Fruit fly (Drosophila melanogaster) whole organism, embryonic: Measurements from ENCODE around the gene kz.

Experiments used
- Asciz ChIP-seq: fragments of 200-800 bp; sonication (Bioruptor generic); optimal IDR thresholded peaks from 2 replicates; lab custom pipeline; 2017; ENCODE audit warnings: missing biosample characterization, mild to moderate bottlenecking, missing genetic modification characterization, missing genetic modification reagents
- Atf-2 ChIP-seq: fragments of 200-800 bp; sonication (Bioruptor generic); optimal IDR thresholded peaks from 2 replicates; lab custom pipeline; 2016; ENCODE audit warnings: missing biosample characterization, missing genetic modification characterization
- Atf6 ChIP-seq: fragments of 200-800 bp; sonication (Bioruptor generic); IDR thresholded peaks from 2 replicates; pipeline ENCODE4 v1.3.6; 2022; ENCODE audit warnings: missing biosample characterization, missing genetic modification characterization
- Bgb ChIP-seq: fragments of 200-800 bp; sonication (Bioruptor generic); IDR thresholded peaks from 2 replicates; pipeline ENCODE4 v1.3.6; 2022; ENCODE audit warnings: missing biosample characterization, missing genetic modification characterization; ENCODE audit not compliant: partially characterized antibody
- CG10543 ChIP-seq: fragments of 200-800 bp; sonication (Bioruptor generic); optimal IDR thresholded peaks from 3 replicates; lab custom pipeline; 2017; ENCODE audit warnings: missing biosample characterization, mild to moderate bottlenecking, missing genetic modification characterization, moderate library complexity
- CG12942 ChIP-seq: fragments of 200-800 bp; sonication (Bioruptor generic); optimal IDR thresholded peaks from 3 replicates; lab custom pipeline; 2016; ENCODE audit warnings: missing biosample characterization, missing genetic modification characterization
- CG14860 ChIP-seq: fragments of 200-800 bp; sonication (Bioruptor generic); IDR thresholded peaks from 3 replicates; pipeline ENCODE4 v1.3.6; 2022; ENCODE audit warnings: missing biosample characterization, missing genetic modification characterization; ENCODE audit not compliant: partially characterized antibody
- CG17186 ChIP-seq: fragments of 200-800 bp; sonication (Bioruptor generic); optimal IDR thresholded peaks from 3 replicates; lab custom pipeline; 2017; ENCODE audit warnings: missing biosample characterization, missing genetic modification reagents, missing genetic modification characterization
- CG18599 ChIP-seq: fragments of 200-800 bp; sonication (Bioruptor generic); optimal IDR thresholded peaks from 3 replicates; lab custom pipeline; 2017; ENCODE audit warnings: missing biosample characterization, missing genetic modification characterization, mild to moderate bottlenecking, moderate library complexity, missing genetic modification reagents
- CG18764 ChIP-seq: fragments of 200-800 bp; sonication (Bioruptor generic); optimal IDR thresholded peaks from 3 replicates; lab custom pipeline; 2016; ENCODE audit warnings: missing biosample characterization, missing genetic modification characterization
- CG2116 ChIP-seq: fragments of 200-800 bp; sonication (Bioruptor generic); optimal IDR thresholded peaks from 3 replicates; lab custom pipeline; 2018; ENCODE audit warnings: missing biosample characterization, mild to moderate bottlenecking, missing genetic modification characterization
- CG3407 ChIP-seq: fragments of 200-800 bp; sonication (Bioruptor generic); optimal IDR thresholded peaks from 2 replicates; lab custom pipeline; 2018; ENCODE audit warnings: missing biosample characterization, mild to moderate bottlenecking, missing genetic modification characterization
- CG34376 ChIP-seq: fragments of 200-800 bp; sonication (Bioruptor generic); optimal IDR thresholded peaks from 2 replicates; lab custom pipeline; 2018; ENCODE audit warnings: missing biosample characterization, mild to moderate bottlenecking, missing genetic modification characterization
- CG8290 ChIP-seq, 3 experiments: fragments of 200-800 bp; sonication (Bioruptor generic); optimal IDR thresholded peaks; 2 replicates each; lab custom pipeline; 2016 to 2019; ENCODE audit warnings: missing biosample characterization in 3 of 3, missing genetic modification characterization in 3 of 3, mild to moderate bottlenecking in 2 of 3, moderate library complexity in 1 of 3
- CG8924 ChIP-seq: fragments of 200-800 bp; optimal IDR thresholded peaks from 3 replicates; lab custom pipeline; 2019; ENCODE audit warnings: missing biosample characterization, mild to moderate bottlenecking, missing genetic modification characterization, moderate library complexity
- CG9932 ChIP-seq: fragments of 200-800 bp; sonication (Bioruptor generic); IDR thresholded peaks from 2 replicates; pipeline ENCODE4 v1.3.6; 2022; ENCODE audit warnings: missing biosample characterization, missing genetic modification characterization
- Drgx ChIP-seq: fragments of 200-800 bp; sonication (Bioruptor generic); IDR thresholded peaks from 2 replicates; pipeline ENCODE4 v1.3.6; 2022; ENCODE audit warnings: missing biosample characterization, missing genetic modification characterization
- Elba2 ChIP-seq: fragments of 200-800 bp; sonication (Bioruptor generic); optimal IDR thresholded peaks from 3 replicates; lab custom pipeline; 2016; ENCODE audit warnings: missing biosample characterization, missing genetic modification characterization
- HLH3B ChIP-seq: fragments of 200-800 bp; sonication (Bioruptor generic); IDR thresholded peaks from 2 replicates; pipeline ENCODE4 v1.3.6; 2022; ENCODE audit warnings: missing biosample characterization, missing genetic modification characterization
- HmgZ ChIP-seq: fragments of 200-800 bp; sonication (Bioruptor generic); optimal IDR thresholded peaks from 2 replicates; lab custom pipeline; 2018; ENCODE audit warnings: missing biosample characterization, mild to moderate bottlenecking, missing genetic modification characterization
- Med ChIP-seq: fragments of 200-800 bp; sonication (Bioruptor generic); peaks from one replicate; lab custom pipeline; 2016; ENCODE audit warnings: missing biosample characterization, missing genetic modification characterization, mild to moderate bottlenecking, inconsistent platforms, moderate library complexity
- Nf-YC ChIP-seq: fragments of 200-800 bp; optimal IDR thresholded peaks from 3 replicates; lab custom pipeline; 2019; ENCODE audit warnings: missing biosample characterization, mild to moderate bottlenecking, missing genetic modification characterization, moderate library complexity
- Taf1 ChIP-seq: fragments of 200-800 bp; sonication (Bioruptor generic); IDR thresholded peaks from 2 replicates; pipeline ENCODE4 v1.3.6; 2022; ENCODE audit warnings: missing biosample characterization, missing genetic modification characterization
- Vsx1 ChIP-seq: fragments of 200-800 bp; sonication (Bioruptor generic); optimal IDR thresholded peaks from 2 replicates; lab custom pipeline; 2017; ENCODE audit warnings: missing biosample characterization, mild to moderate bottlenecking, missing genetic modification characterization, missing genetic modification reagents
- amos ChIP-seq: fragments of 200-800 bp; sonication (Bioruptor generic); IDR thresholded peaks from 2 replicates; pipeline ENCODE4 v1.3.6; 2022; ENCODE audit warnings: missing biosample characterization, missing genetic modification characterization; ENCODE audit not compliant: partially characterized antibody
- ato ChIP-seq: fragments of 200-800 bp; sonication (Bioruptor generic); IDR thresholded peaks from 2 replicates; pipeline ENCODE4 v1.3.6; 2022; ENCODE audit warnings: missing biosample characterization, missing genetic modification characterization; ENCODE audit not compliant: partially characterized antibody
- caup ChIP-seq: fragments of 200-800 bp; sonication (Bioruptor generic); optimal IDR thresholded peaks from 3 replicates; lab custom pipeline; 2017; ENCODE audit warnings: missing biosample characterization, mild to moderate bottlenecking, missing genetic modification characterization, moderate library complexity; ENCODE audit not compliant: severe bottlenecking
- cg ChIP-seq: fragments of 200-800 bp; sonication (Bioruptor generic); optimal IDR thresholded peaks from 3 replicates; lab custom pipeline; 2019; ENCODE audit warnings: missing biosample characterization, mild to moderate bottlenecking, missing genetic modification characterization, moderate library complexity
- chinmo ChIP-seq: fragments of 200-800 bp; sonication (Bioruptor generic); IDR thresholded peaks from 4 replicates; pipeline ENCODE4 v1.3.6; 2022; ENCODE audit warnings: missing biosample characterization, missing genetic modification characterization; ENCODE audit not compliant: partially characterized antibody
- croc ChIP-seq: fragments of 200-800 bp; sonication (Bioruptor generic); conservative IDR thresholded peaks from 3 replicates; pipeline ENCODE4 v1.3.6; 2022; ENCODE audit warnings: missing biosample characterization, missing genetic modification characterization
- crol ChIP-seq: fragments of 200-800 bp; sonication (Bioruptor generic); IDR thresholded peaks from 2 replicates; pipeline ENCODE4 v1.3.6; 2022; ENCODE audit warnings: missing biosample characterization, missing genetic modification characterization
- dan ChIP-seq: fragments of 200-800 bp; sonication (Bioruptor generic); IDR thresholded peaks from 2 replicates; pipeline ENCODE4 v1.3.6; 2022; ENCODE audit warnings: missing biosample characterization, missing genetic modification characterization
- dati ChIP-seq: fragments of 200-800 bp; sonication (Bioruptor generic); IDR thresholded peaks from 2 replicates; pipeline ENCODE4 v1.3.6; 2022; ENCODE audit warnings: missing biosample characterization, missing genetic modification characterization
- exex ChIP-seq: fragments of 200-800 bp; sonication (Bioruptor generic); optimal IDR thresholded peaks from 4 replicates; lab custom pipeline; 2018; ENCODE audit warnings: missing biosample characterization, mild to moderate bottlenecking, missing genetic modification characterization, moderate library complexity
- fd102C ChIP-seq: fragments of 200-800 bp; sonication (Bioruptor generic); optimal IDR thresholded peaks from 2 replicates; lab custom pipeline; 2018; ENCODE audit warnings: missing biosample characterization, mild to moderate bottlenecking, missing genetic modification characterization, moderate library complexity
- ftz-f1 ChIP-seq: fragments of 200-800 bp; sonication (Bioruptor generic); optimal IDR thresholded peaks from 2 replicates; lab custom pipeline; 2016; ENCODE audit warnings: missing biosample characterization, missing genetic modification characterization
- gcm ChIP-seq: fragments of 200-800 bp; sonication (Bioruptor generic); optimal IDR thresholded peaks from 2 replicates; lab custom pipeline; 2019; ENCODE audit warnings: missing biosample characterization, mild to moderate bottlenecking, missing genetic modification characterization, moderate library complexity
- grn ChIP-seq: fragments of 200-800 bp; sonication (Bioruptor generic); optimal IDR thresholded peaks from 3 replicates; lab custom pipeline; 2017; ENCODE audit warnings: missing biosample characterization, missing genetic modification characterization
- jing ChIP-seq: fragments of 200-800 bp; sonication (Bioruptor generic); optimal IDR thresholded peaks from 2 replicates; lab custom pipeline; 2018; ENCODE audit warnings: missing biosample characterization, mild to moderate bottlenecking, missing genetic modification characterization
- klu ChIP-seq: fragments of 200-800 bp; sonication (Bioruptor generic); IDR thresholded peaks from 2 replicates; pipeline ENCODE4 v1.3.6; 2022; ENCODE audit warnings: missing biosample characterization, missing genetic modification characterization
- maf-S ChIP-seq: fragments of 200-800 bp; sonication (Bioruptor generic); optimal IDR thresholded peaks from 2 replicates; lab custom pipeline; 2016; ENCODE audit warnings: missing biosample characterization, missing genetic modification characterization
- mirr ChIP-seq: fragments of 200-800 bp; sonication (Bioruptor generic); optimal IDR thresholded peaks from 3 replicates; lab custom pipeline; 2018; ENCODE audit warnings: missing biosample characterization, mild to moderate bottlenecking, missing genetic modification characterization
- nom ChIP-seq: fragments of 200-800 bp; sonication (Bioruptor generic); optimal IDR thresholded peaks from 2 replicates; lab custom pipeline; 2017; ENCODE audit warnings: missing biosample characterization, missing genetic modification characterization, mild to moderate bottlenecking, moderate library complexity, missing genetic modification reagents
- otp ChIP-seq: fragments of 200-800 bp; sonication (Bioruptor generic); IDR thresholded peaks from 3 replicates; pipeline ENCODE4, ENCODE4 v1.3.6; 2022; ENCODE audit warnings: missing biosample characterization, missing genetic modification characterization
- pros ChIP-seq: fragments of 200-800 bp; sonication (Bioruptor generic); optimal IDR thresholded peaks from 3 replicates; lab custom pipeline; 2019; ENCODE audit warnings: missing biosample characterization, mild to moderate bottlenecking, missing genetic modification characterization, moderate library complexity
- schlank ChIP-seq: fragments of 200-800 bp; sonication (Bioruptor generic); optimal IDR thresholded peaks from 2 replicates; lab custom pipeline; 2018; ENCODE audit warnings: missing biosample characterization, mild to moderate bottlenecking, missing genetic modification characterization
- sd ChIP-seq: fragments of 200-800 bp; sonication (Bioruptor generic); optimal IDR thresholded peaks from 3 replicates; lab custom pipeline; 2018; ENCODE audit warnings: missing biosample characterization, mild to moderate bottlenecking, missing genetic modification characterization, moderate library complexity
- tll ChIP-seq, 2 experiments: fragments of 200-800 bp in 1 of 2; fragments of >200 bp in 1 of 2; sonication (Bioruptor generic) in 1 of 2; optimal IDR thresholded peaks; 2 replicates each; lab custom pipeline; 2017 to 2019; ENCODE audit warnings: missing biosample characterization in 2 of 2, missing genetic modification characterization in 2 of 2, mild to moderate bottlenecking in 1 of 2, moderate library complexity in 1 of 2
- trh ChIP-seq: fragments of 200-800 bp; sonication (Bioruptor generic); optimal IDR thresholded peaks from 2 replicates; lab custom pipeline; 2016; ENCODE audit warnings: missing biosample characterization, missing genetic modification characterization
- zfh1 ChIP-seq: fragments of 200-800 bp; sonication (Bioruptor generic); IDR thresholded peaks from 3 replicates; pipeline ENCODE4 v1.3.6; 2022; ENCODE audit warnings: missing biosample characterization, missing genetic modification characterization

The kz gene

DNA sequence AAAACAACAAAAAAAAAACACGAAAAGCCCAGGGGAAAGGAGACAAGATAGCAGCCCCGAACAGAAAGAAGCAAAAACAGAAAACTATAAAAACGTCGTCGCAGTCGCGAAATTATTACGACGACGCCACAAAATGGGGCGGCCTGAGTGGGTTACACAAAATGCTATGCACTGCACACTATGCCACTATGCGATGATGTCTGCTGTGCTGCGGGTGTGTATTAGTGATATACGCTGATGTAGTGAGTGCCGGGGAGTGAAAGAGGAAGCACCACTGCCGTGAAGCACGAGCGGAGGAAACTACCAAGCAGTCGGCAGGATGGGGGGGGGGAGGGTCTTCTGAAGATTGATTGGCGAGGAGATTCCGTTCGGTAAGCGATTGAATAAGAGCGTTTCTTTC, 45.1 kb upstream of the kz start (continued):
- TF ChIP-seq schlank (tag; lab: Kevin White, UChicago), result no peak
- TF ChIP-seq klu (GFP tag; lab: Robert Waterston, UW), result no peak
- TF ChIP-seq chinmo, result peak; percentile 75; the same call in 1 of the 4 replicates
- peak; percentile 15 for TF ChIP-seq cg
- no peak for TF ChIP-seq CG14860 (GFP tag; lab: Robert Waterston, UW)
- no peak for TF ChIP-seq fd102C
- no peak for TF ChIP-seq Elba2
- TF ChIP-seq Atf6 (GFP tag; lab: Robert Waterston, UW), result no peak
- TF ChIP-seq zfh1 (GFP tag; lab: Robert Waterston, UW), result 0 out of 3 replicates have a peak, but pooled peaks have one; percentile 8
- no peak for TF ChIP-seq Atf-2 (GFP tag; lab: Kevin White, UChicago)
- no peak for TF ChIP-seq dan (GFP tag; lab: Robert Waterston, UW)
- TF ChIP-seq gcm (GFP tag; lab: Kevin White, UChicago), result no peak
- TF ChIP-seq CG3407, result no peak
- no peak for TF ChIP-seq amos (GFP tag; lab: Robert Waterston, UW)
- no peak for TF ChIP-seq ato (GFP tag; lab: Robert Waterston, UW)
- TF ChIP-seq tll (GFP tag; optimal IDR thresholded peaks at IDR 0.05; lab: Kevin White, UChicago), result no peak
- TF ChIP-seq HLH3B (GFP tag; lab: Robert Waterston, UW), result no peak
- no peak for TF ChIP-seq Vsx1 (GFP tag; lab: Kevin White, UChicago)
- TF ChIP-seq Drgx (GFP tag; lab: Robert Waterston, UW), result peak; percentile 16; the same call in 1 of the 2 replicates
- no peak for TF ChIP-seq CG12942 (GFP tag; lab: Kevin White, UChicago)
- TF ChIP-seq CG2116 (GFP tag; lab: Kevin White, UChicago), result no peak
- TF ChIP-seq dati (GFP tag; lab: Robert Waterston, UW), result no peak
- no peak for TF ChIP-seq croc (GFP tag; lab: Robert Waterston, UW)
- no peak for TF ChIP-seq Asciz
- TF ChIP-seq Taf1, result no peak
- TF ChIP-seq otp (GFP tag; lab: Robert Waterston, UW), result no peak
- TF ChIP-seq maf-S (GFP tag; lab: Kevin White, UChicago), result no peak
- no peak for TF ChIP-seq HmgZ (tag; lab: Kevin White, UChicago)
- TF ChIP-seq nom (GFP tag; lab: Kevin White, UChicago), result peak; percentile 13
- TF ChIP-seq CG17186 (GFP tag; lab: Kevin White, UChicago), result no peak
- TF ChIP-seq, all 482 proteins: peak for 8

DNA sequence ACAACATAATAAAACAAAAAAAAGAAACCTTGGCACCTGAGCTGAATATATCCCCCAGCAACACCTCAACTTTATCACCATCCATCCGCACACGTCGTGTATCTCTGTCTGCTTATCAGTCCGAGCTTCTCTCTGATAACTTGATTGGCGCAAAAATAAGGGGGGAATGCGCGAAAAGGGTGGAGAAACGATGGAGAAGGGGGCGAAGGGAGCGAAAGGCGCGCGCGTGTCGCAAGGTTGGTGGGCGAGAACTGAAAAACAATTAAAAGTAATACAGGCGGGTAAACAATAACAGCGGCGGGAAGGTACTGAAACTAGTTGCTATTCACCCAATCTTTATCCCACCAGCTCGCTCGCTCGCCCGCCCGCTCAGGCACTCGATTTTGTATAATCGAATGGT, 44.4 kb upstream of the kz start:
- TF ChIP-seq sd (tag; lab: Kevin White, UChicago), result peak; percentile 18
- 0 out of 2 replicates have a peak, but pooled peaks have one; percentile 14 for TF ChIP-seq CG9932 (GFP tag; lab: Robert Waterston, UW)
- no peak for TF ChIP-seq Bgb (GFP tag; lab: Robert Waterston, UW)
- peak; percentile 90 for TF ChIP-seq exex
- TF ChIP-seq CG18599, result peak; percentile 26
- TF ChIP-seq CG8290 (GFP tag; optimal IDR thresholded peaks at IDR 0.05; lab: Kevin White, UChicago), result no peak
- peak in 1 of 2 experiments; percentile 10 for TF ChIP-seq CG8290 (tag; optimal IDR thresholded peaks at IDR 0.05; lab: Kevin White, UChicago)
- TF ChIP-seq CG18764 (GFP tag; lab: Kevin White, UChicago), result no peak
- peak; percentile 83 for TF ChIP-seq crol (GFP tag; lab: Robert Waterston, UW)
- peak; percentile 22 for TF ChIP-seq caup (GFP tag; lab: Kevin White, UChicago)
- peak; percentile 61 for TF ChIP-seq Med (GFP tag; lab: Kevin White, UChicago)
- peak; percentile 13 for TF ChIP-seq Nf-YC (tag; lab: Kevin White, UChicago)
- TF ChIP-seq CG10543 (GFP tag; lab: Kevin White, UChicago), result peak; percentile 28
- no peak for TF ChIP-seq CG8924 (tag; lab: Kevin White, UChicago)
- TF ChIP-seq mirr, result peak; percentile 62
- no peak for TF ChIP-seq pros
- TF ChIP-seq ftz-f1, result peak; percentile 70
- TF ChIP-seq trh, result no peak
- TF ChIP-seq CG34376 (GFP tag; lab: Kevin White, UChicago), result peak; percentile 45
- no peak for TF ChIP-seq jing (GFP tag; lab: Kevin White, UChicago)
- peak; percentile 38 for TF ChIP-seq grn
